Fruit fly (Drosophila melanogaster) whole organism, adult: ENCODE measurements around the gene mRpL55.

Experiments
- CG11617 ChIP-seq: fragments of 200-800 bp; sonication (Bioruptor generic); optimal IDR thresholded peaks from 2 replicates; lab custom pipeline; 2017; ENCODE audit warnings: mild to moderate bottlenecking, missing biosample characterization, missing genetic modification reagents, missing genetic modification characterization
- CG12768 ChIP-seq: fragments of 200-800 bp; sonication (Bioruptor generic); optimal IDR thresholded peaks from 2 replicates; lab custom pipeline; 2017; ENCODE audit warnings: missing biosample characterization, missing genetic modification characterization, mild to moderate bottlenecking, moderate library complexity, missing genetic modification reagents
- CG14711 ChIP-seq: fragments of 200-800 bp; sonication (Bioruptor generic); optimal IDR thresholded peaks from 2 replicates; lab custom pipeline; 2018; ENCODE audit warnings: missing biosample characterization, mild to moderate bottlenecking, missing genetic modification characterization, moderate library complexity
- CG1620 ChIP-seq: fragments of 200-800 bp; sonication (Bioruptor generic); optimal IDR thresholded peaks from 2 replicates; lab custom pipeline; 2016; ENCODE audit warnings: missing biosample characterization, missing genetic modification characterization
- CG33017 ChIP-seq: fragments of 200-800 bp; sonication (Bioruptor generic); optimal IDR thresholded peaks from 2 replicates; lab custom pipeline; 2018; ENCODE audit warnings: missing biosample characterization, mild to moderate bottlenecking, missing genetic modification characterization, moderate library complexity
- CG5204 ChIP-seq: fragments of 200-800 bp; sonication (Bioruptor generic); optimal IDR thresholded peaks from 2 replicates; lab custom pipeline; 2016; ENCODE audit warnings: missing biosample characterization, missing genetic modification characterization
- CG7045 ChIP-seq: fragments of 200-800 bp; sonication (Bioruptor generic); optimal IDR thresholded peaks from 2 replicates; lab custom pipeline; 2017; ENCODE audit warnings: missing biosample characterization, mild to moderate bottlenecking, missing genetic modification characterization
- CG7101 ChIP-seq: fragments of 200-800 bp; sonication (Bioruptor generic); optimal IDR thresholded peaks from 2 replicates; lab custom pipeline; 2018; ENCODE audit warnings: missing biosample characterization, mild to moderate bottlenecking, missing genetic modification characterization, moderate library complexity
- Clk ChIP-seq: fragments of 200-800 bp; sonication (Bioruptor generic); optimal IDR thresholded peaks from 2 replicates; lab custom pipeline; 2017; ENCODE audit warnings: missing biosample characterization, missing genetic modification characterization
- Crg-1 ChIP-seq: fragments of 200-800 bp; sonication (Bioruptor generic); optimal IDR thresholded peaks from 2 replicates; lab custom pipeline; 2016; ENCODE audit warnings: missing biosample characterization, missing genetic modification characterization
- Hr96 ChIP-seq: fragments of 200-800 bp; sonication (Bioruptor generic); optimal IDR thresholded peaks from 2 replicates; lab custom pipeline; 2016; ENCODE audit warnings: missing biosample characterization, missing genetic modification characterization
- Mnt ChIP-seq: fragments of 200-800 bp; sonication (Bioruptor generic); optimal IDR thresholded peaks from 2 replicates; lab custom pipeline; 2016; ENCODE audit warnings: missing biosample characterization, mild to moderate bottlenecking, missing genetic modification characterization
- bab1 ChIP-seq: fragments of 200-800 bp; sonication (Bioruptor generic); optimal IDR thresholded peaks from 3 replicates; lab custom pipeline; 2019; ENCODE audit warnings: missing biosample characterization, mild to moderate bottlenecking, missing genetic modification characterization, moderate library complexity
- cic ChIP-seq: fragments of 200-800 bp; sonication (Bioruptor generic); optimal IDR thresholded peaks from 2 replicates; lab custom pipeline; 2017; ENCODE audit warnings: missing biosample characterization, mild to moderate bottlenecking, missing genetic modification characterization, moderate library complexity
- cnc ChIP-seq, 2 experiments: fragments of >200 bp; optimal IDR thresholded peaks; 2 replicates each; lab custom pipeline; 2017
- kay ChIP-seq: fragments of 200-800 bp; sonication (Bioruptor generic); peaks from one replicate; lab custom pipeline; 2016; ENCODE audit warnings: missing biosample characterization, missing genetic modification characterization, borderline replicate concordance
- pad ChIP-seq: fragments of 200-800 bp; sonication (Bioruptor generic); optimal IDR thresholded peaks from 3 replicates; lab custom pipeline; 2017; ENCODE audit warnings: missing biosample characterization, missing genetic modification characterization, mild to moderate bottlenecking, moderate library complexity, missing genetic modification reagents
- tj ChIP-seq: fragments of 200-800 bp; sonication (Bioruptor generic); optimal IDR thresholded peaks from 3 replicates; lab custom pipeline; 2017; ENCODE audit warnings: missing biosample characterization, mild to moderate bottlenecking, missing genetic modification characterization, moderate library complexity
- toe ChIP-seq: fragments of 200-800 bp; sonication (Bioruptor generic); optimal IDR thresholded peaks from 2 replicates; lab custom pipeline; 2016; ENCODE audit warnings: missing biosample characterization, missing genetic modification characterization

Gene mRpL55

DNA sequence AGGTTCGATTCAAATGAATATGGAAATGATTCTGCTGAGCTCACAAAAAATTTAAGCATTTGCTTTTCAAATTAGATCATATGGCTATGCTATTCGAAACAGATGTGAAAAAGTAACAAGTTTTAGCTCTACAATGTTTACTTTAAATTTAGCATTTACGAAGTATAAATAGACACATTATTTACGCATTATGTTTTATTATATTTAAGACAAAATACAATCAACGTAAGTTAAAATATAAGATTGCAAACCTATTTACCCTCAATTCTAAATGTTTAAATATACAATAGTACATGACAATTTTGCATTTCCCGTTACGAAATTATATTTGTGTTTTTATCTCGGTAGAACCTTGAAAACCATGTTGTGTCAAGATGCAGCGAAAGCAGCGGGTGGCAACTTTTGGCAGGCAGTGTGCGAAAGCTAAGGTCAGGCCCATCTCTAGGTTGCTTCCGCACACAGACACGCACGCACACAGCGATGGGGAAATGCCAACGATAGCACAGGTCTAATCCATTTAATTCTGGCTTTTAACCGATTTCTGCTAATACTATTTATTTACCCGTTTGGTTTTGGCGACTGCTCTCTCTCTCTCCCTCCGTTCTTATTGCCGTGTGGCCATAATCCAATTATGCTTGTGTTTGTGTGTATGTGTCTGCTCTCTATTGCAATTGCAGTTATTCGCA, 1.4 kb downstream of the mRpL55 start:
- TF ChIP-seq pad (peak; percentile 12), CG12768 (GFP tag; lab: Kevin White, UChicago) (no peak), bab1 (no peak)

DNA sequence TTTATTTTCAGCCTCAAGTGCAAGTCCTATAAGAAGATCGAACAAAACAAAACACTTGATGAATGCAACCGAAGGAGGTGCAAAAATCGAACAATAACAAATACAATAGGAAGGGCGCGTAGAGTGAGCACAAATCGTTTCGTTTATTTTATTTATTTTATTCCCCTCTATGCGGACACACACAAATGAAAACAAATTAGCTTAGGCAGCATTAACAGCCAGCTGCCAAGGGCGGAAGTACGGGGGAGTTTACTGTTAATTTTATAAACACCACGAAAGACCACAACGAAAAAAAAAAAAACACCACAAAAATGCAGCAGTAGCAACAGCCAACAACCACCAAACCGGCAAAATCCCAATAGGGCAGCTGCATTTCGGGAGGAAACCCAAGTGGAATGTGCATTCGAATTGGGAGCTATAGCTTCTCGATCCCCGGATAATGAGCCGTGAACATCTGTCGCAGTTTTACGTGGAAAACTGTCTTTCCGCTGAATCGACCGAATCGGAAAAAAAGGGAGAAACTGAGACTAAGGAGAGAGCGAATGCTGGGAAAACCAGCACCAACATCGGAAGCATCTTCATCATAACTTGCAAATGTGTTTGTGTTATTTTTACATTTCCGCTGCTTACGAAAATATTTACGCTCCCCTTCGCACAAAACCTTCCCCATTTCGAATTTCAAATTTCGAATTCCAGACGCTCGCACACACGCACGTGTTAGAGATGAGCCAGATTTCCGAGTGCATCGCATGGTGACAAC, 2.2 kb downstream of the mRpL55 start:
- TF ChIP-seq kay (no peak), pad (peak; percentile 13), tj (GFP tag; lab: Kevin White, UChicago) (peak; percentile 58)

DNA sequence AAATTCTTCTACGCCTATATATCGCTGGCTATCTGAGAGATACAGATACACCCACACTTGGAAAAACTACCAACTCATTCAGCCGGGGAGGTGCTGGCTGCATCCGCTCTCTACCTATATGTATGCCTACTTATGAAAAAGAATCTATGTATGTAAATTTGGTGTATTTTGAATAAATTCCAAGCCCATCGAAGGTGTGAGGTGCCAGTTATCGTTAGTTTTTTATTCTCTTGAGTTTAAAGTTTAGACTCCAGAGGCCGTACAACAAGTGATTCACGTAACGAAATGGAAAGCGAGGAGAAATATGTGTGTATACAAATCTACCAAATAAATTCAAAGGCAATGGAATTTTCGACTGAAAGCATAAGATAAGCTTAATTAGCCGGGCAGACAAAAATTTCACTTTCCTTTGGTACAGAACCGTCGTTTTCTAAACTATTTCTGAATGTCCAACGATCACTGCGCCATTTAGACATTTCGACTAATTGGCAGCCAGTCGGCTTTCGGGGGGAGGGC, 2.9 kb downstream of the mRpL55 start:
- no peak for TF ChIP-seq CG33017 (tag; lab: Kevin White, UChicago)
- peak; percentile 34 for TF ChIP-seq CG11617 (GFP tag; lab: Kevin White, UChicago)
- TF ChIP-seq toe (GFP tag; lab: Kevin White, UChicago): no peak

DNA sequence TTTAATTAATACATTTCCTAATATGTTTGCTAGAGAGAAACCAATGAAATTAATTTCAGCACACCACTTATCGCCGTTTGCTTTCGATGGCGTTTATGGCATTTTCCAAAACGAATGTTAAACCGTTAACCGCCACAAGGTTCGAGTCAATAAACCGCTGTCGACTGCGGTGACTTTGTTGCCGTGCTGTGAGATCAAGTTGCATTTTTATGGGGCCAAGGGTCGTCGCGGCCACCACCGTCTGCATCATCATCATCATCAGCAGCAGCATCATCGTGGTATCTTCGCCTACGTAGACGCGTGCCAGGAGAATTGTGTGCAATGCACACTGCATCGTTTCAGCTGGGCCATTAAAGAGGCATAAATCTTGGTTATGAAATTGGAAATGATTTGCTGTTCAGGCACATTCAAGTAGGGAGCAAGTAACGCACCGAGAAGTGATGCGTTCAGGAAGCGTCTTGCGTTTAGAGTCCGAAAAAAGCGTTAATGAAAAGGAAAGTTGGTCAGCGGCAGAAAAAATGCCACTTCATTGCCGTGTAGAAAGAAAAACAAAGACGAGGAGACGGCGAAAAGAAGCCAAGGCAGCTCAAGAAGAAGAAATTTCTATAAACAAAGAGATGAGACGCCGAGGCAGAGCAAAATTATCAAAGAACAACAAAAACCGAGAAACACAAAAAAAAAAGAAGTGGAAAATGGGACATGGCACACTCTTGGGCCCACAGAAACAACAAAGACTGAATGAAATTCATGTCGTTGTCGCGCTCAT, 3.5 kb downstream of the mRpL55 start:
- TF ChIP-seq cnc (optimal IDR thresholded peaks at IDR 0.05; lab: Kevin White, UChicago) (no peak), tj (GFP tag; lab: Kevin White, UChicago) (no peak), CG5204 (GFP tag; lab: Kevin White, UChicago) (no peak), pad (no peak), CG7101 (tag; lab: Kevin White, UChicago) (no peak), CG11617 (GFP tag; lab: Kevin White, UChicago) (no peak), toe (GFP tag; lab: Kevin White, UChicago) (no peak), CG7045 (GFP tag; lab: Kevin White, UChicago) (no peak), Clk (no peak), CG14711 (tag; lab: Kevin White, UChicago) (no peak)

DNA sequence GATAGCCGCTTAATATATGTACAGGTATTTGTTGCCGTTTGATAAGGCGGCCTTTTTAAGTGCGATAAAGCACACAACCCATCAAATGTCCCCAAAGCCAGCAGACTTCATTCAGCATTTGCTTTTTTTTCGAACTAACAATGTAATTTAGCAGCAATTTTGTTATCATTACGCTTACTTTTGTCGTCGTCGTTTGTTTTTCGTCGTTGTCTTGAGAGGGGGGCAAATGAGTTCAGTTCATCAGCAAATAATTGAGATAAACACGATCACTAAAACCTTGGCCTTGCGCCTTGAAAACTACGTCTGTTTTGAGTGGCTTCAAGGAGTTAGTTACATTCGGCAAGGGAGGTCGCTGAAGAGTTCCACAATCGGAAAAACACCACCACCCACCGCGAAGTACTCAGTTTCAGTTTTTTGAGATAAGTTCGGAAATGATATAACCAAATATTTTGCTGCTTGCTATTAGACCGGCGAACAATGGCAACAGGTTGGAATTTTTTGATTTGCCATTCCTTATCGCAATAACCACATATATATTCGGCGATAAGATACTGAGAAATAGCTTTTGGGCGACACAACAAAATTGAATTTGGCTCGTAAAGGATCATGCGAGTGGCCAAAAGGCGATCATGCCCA, 5.6 kb downstream of the mRpL55 start:
- TF ChIP-seq cnc (optimal IDR thresholded peaks at IDR 0.05; lab: Kevin White, UChicago) (no peak), toe (GFP tag; lab: Kevin White, UChicago) (no peak), CG11617 (GFP tag; lab: Kevin White, UChicago) (no peak), cic (GFP tag; lab: Kevin White, UChicago) (peak; percentile 96), CG33017 (tag; lab: Kevin White, UChicago) (peak; percentile 4), bab1 (no peak), pad (no peak)

DNA sequence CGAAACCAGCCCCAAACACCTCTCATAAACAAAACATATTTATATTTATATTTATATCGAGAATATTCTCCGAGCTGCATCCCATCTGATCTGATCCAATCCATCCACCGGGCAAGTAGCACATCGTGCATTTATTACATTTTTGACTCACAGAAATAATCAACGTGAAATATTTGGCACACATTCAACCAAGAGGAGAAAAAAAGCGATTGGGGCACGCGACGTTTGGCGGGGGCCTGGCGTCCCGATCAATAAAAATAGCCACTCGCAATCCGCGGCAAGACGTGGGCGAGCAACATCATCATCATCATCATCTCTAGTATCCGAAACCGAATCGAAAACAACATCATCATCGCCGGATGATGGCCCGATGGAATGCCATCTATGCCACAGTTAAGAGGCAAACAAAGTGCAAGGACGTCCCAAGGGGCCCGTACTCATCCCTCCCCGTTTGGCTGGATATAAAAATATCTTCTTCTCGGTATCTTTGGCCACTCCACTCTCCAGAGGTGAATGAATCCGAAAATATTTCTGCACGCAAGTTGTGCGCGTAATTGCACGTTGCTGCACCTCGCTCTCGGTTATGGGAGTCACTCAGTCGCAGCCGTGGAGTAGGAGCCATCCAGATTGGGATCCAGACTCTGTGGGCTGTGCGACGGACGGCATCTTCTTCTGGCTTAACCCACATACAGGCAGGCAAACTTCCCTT, 13.9 kb downstream of the mRpL55 start:
- TF ChIP-seq cic (GFP tag; lab: Kevin White, UChicago): no peak
- no peak for TF ChIP-seq pad
- no peak for TF ChIP-seq tj (GFP tag; lab: Kevin White, UChicago)
- TF ChIP-seq Mnt (GFP tag; lab: Kevin White, UChicago): no peak
- TF ChIP-seq Clk: no peak
- TF ChIP-seq CG12768 (GFP tag; lab: Kevin White, UChicago): no peak
- TF ChIP-seq bab1: no peak
- no peak for TF ChIP-seq Hr96 (GFP tag; lab: Kevin White, UChicago)
- TF ChIP-seq CG1620 (GFP tag; lab: Kevin White, UChicago): no peak
- TF ChIP-seq CG7045 (GFP tag; lab: Kevin White, UChicago): no peak
- TF ChIP-seq kay: no peak
- no peak for TF ChIP-seq CG7101 (tag; lab: Kevin White, UChicago)
- no peak for TF ChIP-seq Crg-1 (GFP tag; lab: Kevin White, UChicago)
- TF ChIP-seq CG5204 (GFP tag; lab: Kevin White, UChicago): no peak
- no peak for TF ChIP-seq CG33017 (tag; lab: Kevin White, UChicago)
